Worm (Caenorhabditis elegans) whole organism, L3 larva: ENCODE data around the gene F58E2.2.

Experiments used
- ama-1 ChIP-seq: fragments of 150-350 bp; optimal IDR thresholded peaks from 2 replicates; lab custom pipeline; 2018
- fkh-10 ChIP-seq: sonication (generic microtip); optimal IDR thresholded peaks from 2 replicates; lab custom pipeline; 2017; ENCODE audit warnings: missing biosample characterization, missing genetic modification reagents, missing genetic modification characterization
- zag-1 ChIP-seq: fragments of 150-350 bp; optimal IDR thresholded peaks from 2 replicates; lab custom pipeline; 2014; ENCODE audit warnings: missing biosample characterization, missing genetic modification characterization
- ztf-11 ChIP-seq: fragments of 150-350 bp; optimal IDR thresholded peaks from 2 replicates; lab custom pipeline; 2014; ENCODE audit warnings: missing biosample characterization, missing genetic modification characterization

- no peak for TF ChIP-seq ztf-11
- TF ChIP-seq zag-1 (tag; lab: Kevin White, UChicago), result no peak
- no peak for TF ChIP-seq ama-1 (lab: Kevin White, UChicago)
- no peak for TF ChIP-seq fkh-10 (GFP tag; lab: Kevin White, UChicago)
These were observed 46.7 kb downstream of the F58E2.2 start, which contains the start of gene unc-33 for ce11 chrIV:3516586-3516985.
